Fruit fly (Drosophila melanogaster): ENCODE data around the gene CG17450.

DNA sequence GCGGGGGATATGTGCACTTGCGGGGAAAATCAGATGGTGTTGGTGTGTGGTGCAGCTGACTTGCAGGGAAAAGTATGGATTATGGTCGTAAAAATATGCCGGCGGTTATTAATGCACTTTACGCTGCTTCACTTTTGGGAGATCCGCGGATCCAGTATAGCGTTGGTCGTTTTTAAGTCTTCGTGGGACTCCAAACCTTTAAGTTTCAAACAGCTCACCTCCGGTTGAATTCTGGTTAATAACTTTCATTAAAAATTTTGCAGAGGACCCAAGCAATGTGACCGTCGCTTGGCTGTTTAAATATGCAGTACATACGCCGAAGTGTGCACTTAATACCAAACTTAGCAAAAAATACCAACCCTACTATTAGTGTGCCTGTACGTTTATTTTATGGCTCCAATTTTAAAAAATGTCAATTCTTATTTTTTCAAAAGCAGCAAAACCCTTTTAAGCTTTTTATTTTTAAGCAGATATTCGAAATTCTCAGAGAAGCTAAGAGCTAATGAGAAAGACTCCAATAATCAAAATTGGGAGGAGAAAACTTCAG, 3.7 kb downstream of the CG17450 start, which contains the start of gene GCS2alpha:
- TF ChIP-seq CG8478 (optimal IDR thresholded peaks at IDR 0.05): no peak
- TF ChIP-seq CTCF (optimal IDR thresholded peaks at IDR 0.05): peak in 1 of 2 experiments; percentile 3

Measured in S2 (cell line).